Fruit fly (Drosophila melanogaster): ENCODE data around the gene Ykt6.

Ykt6 gene

dm6 chrX:7937588-7938481 is 17.6 kb downstream of the Ykt6 start:
- TF ChIP-seq CG8478 (optimal IDR thresholded peaks at IDR 0.05) (no peak), CTCF (optimal IDR thresholded peaks at IDR 0.05) (no peak)

DNA sequence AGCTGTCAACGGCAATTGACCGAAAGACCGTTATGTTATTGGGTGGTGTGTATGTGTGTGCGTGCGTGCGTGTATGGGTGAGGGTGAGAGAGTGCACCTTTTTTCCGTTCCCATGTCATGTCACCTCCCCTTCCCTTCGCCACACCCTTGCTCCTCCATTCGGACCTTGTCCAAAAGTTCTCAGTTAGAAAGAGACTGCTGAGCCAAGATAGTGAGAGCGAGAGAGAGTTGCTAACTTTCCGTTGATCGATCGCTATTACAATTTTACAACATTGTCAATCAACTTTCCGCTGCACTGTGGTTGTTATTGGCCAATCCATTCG is 18.2 kb downstream of the Ykt6 start:
- no peak for TF ChIP-seq CG8478 (optimal IDR thresholded peaks at IDR 0.05)
- no peak for TF ChIP-seq CTCF (optimal IDR thresholded peaks at IDR 0.05)

dm6 chrX:7944151-7944713 is 24.0 kb downstream of the Ykt6 start:
- no peak for TF ChIP-seq CTCF (optimal IDR thresholded peaks at IDR 0.05)

DNA sequence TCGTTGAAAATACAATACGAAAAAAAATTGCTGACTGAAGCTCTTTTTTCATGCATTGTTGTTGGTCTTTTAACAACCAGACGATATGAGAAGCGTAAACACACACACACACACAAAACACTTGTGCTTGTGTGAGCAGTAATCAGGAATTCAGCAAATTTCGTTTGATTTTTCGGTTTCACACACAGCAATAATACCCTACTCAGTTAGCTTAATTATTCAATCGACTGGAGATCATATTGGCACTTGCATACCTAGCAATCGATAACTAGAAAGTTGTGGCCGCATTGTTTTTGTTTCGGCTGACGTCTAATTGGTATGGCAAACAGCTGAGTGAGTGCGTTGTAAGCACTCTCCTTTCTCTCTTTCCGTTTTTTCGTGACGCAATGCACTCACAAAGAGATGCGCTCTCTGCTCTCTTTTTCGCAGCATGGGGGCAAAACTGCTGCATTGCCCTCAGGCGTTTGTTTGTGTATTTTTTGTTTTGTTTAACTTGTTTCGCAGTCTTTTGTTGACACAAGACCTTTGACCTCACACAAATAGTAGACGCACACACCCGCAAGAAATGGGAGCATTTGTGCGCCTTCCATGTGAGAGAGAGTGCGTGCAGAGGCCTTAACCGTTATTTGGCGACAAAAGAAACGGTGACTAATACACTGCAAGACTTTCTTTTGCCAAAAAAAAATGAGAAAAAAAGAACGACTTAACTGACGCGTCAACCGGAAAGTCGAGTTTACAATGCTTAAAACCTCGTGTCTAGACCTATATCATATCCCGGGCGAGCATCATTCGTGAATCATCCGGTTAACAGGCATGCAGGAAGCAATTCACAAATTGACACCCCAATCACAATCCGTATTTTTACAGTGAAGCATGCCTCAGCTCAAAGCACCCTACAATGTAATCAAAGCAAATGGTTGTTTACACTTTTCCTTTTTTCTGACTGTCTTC is 24.8 kb downstream of the Ykt6 start:
- TF ChIP-seq CTCF (optimal IDR thresholded peaks at IDR 0.05) (no peak), CG8478 (optimal IDR thresholded peaks at IDR 0.05) (no peak)

DNA sequence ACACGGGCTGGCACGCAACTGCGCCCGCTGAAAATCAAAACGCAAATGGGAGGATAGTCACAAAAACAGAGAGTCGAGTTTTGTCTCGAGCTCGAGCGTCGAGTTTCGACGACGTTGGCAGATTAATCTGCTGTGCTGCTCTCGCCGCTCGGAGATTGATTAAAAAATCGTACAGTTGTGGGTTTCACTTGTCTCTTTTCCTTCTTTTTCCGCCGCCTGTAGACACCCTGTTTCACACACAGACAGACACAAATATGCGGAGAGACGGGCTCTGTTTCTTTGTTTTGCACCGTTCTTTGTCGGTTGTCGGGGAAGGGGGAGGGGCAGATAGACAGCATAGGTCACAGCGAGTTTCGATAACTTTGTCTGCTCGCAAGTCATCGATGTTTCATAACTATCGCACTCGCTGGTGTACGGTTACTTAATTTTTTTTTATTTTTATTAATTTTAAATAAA is 26.7 kb downstream of the Ykt6 start, which contains the start of gene orion:
Gene orion, minus strand, starts transcription at position 51 of the 456 bp plus-strand sequence.
- TF ChIP-seq CTCF (optimal IDR thresholded peaks at IDR 0.05) (no peak), CG8478 (optimal IDR thresholded peaks at IDR 0.05) (no peak)

DNA sequence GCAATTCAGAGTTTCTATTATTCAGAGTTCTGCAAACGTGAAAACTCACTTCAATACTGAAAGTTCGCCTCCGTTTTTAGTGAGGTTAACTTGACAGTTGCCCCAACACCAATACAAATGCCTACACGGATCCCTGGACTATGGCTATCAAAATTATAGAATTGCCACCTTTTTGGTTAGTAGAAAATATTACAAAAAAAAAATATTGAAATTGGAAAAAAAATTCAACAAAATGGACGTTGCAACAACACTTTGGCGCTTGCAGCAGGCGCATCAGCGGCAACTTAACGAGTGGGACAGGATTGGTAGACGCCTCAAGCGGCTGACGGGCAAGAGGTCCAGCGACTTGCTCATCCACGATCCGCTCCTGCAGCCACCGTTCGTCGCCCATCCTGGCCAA is 35.7 kb downstream of the Ykt6 start, which contains the start of the genes CG15332 and CG15330:
Gene CG15332, minus strand, starts transcription at position 101 of the 400 bp plus-strand sequence.
Gene CG15330, plus strand, starts transcription at position 175 of the 400 bp plus-strand sequence.
- TF ChIP-seq CTCF (optimal IDR thresholded peaks at IDR 0.05): no peak
- no peak for TF ChIP-seq CG8478 (optimal IDR thresholded peaks at IDR 0.05)

DNA sequence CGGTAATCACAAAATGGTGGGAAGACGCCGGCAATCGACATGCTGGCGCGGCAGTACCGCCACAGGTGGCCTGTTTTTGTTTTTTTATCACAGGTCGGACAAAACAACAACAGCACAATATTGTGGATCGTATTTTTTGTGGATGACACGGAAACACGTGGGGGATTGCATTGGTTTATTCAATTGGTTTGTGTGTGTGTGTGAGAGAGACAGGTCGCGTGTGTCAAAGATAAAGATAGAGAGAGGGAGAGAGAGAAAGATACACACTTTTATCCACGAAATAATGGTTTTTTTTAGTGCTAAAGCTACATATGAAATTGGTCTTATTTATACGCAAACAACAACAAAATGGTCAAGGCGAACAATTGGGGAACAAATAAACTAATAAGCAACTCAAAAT is 38.8 kb downstream of the Ykt6 start:
- TF ChIP-seq CG8478 (optimal IDR thresholded peaks at IDR 0.05): no peak
- no peak for TF ChIP-seq CTCF (optimal IDR thresholded peaks at IDR 0.05)

dm6 chrX:7959512-7959911 is 39.3 kb downstream of the Ykt6 start:
- TF ChIP-seq CTCF (optimal IDR thresholded peaks at IDR 0.05): no peak
- no peak for TF ChIP-seq CG8478 (optimal IDR thresholded peaks at IDR 0.05)

DNA sequence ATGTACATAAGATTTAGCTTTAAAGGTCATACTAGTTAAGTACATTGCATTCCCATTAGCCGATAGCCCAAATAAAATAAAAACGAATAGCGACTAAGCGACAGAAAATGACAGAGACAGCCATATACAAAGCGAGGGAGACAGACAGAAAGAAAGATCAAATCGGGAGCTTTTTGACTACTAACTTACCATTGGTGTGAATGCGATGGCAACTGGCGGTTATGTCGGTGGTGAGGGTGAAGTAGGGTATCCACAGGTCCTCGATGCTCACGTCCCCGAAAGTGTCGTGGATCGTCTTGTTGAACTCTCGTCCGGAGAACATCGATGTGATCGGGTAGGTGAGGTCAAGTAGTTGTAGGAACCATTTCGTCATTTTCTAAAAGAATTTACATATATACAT is 40.8 kb downstream of the Ykt6 start:
- no peak for TF ChIP-seq CG8478 (optimal IDR thresholded peaks at IDR 0.05)
- no peak for TF ChIP-seq CTCF (optimal IDR thresholded peaks at IDR 0.05)

- TF ChIP-seq CTCF (optimal IDR thresholded peaks at IDR 0.05): no peak
- no peak for TF ChIP-seq CG8478 (optimal IDR thresholded peaks at IDR 0.05)
Measured at dm6 chrX:7963724-7964123, 43.5 kb downstream of the Ykt6 start, which contains the start of gene sn. sn (plus strand) TSS chrX:7964024.

DNA sequence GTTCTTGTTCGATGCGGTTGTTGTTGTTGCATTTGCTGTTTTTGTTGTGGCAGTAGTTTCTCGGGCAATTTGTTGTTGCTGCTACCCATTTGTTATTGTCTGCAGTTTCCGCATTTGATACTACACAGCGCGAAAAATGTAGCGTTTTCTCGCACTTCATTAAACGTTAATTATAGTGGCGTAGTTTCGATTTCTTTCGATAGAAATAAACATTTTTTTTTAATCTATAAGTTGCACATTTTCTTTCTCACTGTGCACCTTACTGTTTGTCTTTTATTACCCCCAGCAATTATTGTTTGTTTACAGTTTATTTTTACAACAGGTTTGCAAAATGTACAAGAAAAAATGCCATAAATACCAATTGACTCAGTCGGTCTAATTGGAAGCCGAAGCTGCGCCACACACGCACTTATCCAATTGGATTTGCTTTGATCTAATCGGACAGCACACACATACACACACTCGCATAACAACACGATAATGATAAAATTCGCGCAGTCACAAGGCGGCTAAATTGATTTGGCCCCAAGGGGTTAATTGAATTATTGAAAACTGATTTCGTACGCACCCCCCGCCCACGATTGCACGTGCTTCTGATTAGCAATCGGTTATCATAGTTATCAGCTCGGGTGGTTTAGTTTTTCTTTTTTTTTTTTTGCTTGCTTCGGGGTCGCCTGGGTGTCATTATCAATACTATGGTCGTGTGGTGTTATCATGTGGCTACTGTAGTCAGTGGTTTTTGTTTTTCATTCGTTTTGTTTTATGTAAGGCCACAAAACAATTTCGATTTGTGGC is 45.7 kb downstream of the Ykt6 start:
- TF ChIP-seq CG8478 (optimal IDR thresholded peaks at IDR 0.05) (no peak), CTCF (optimal IDR thresholded peaks at IDR 0.05) (no peak)

DNA sequence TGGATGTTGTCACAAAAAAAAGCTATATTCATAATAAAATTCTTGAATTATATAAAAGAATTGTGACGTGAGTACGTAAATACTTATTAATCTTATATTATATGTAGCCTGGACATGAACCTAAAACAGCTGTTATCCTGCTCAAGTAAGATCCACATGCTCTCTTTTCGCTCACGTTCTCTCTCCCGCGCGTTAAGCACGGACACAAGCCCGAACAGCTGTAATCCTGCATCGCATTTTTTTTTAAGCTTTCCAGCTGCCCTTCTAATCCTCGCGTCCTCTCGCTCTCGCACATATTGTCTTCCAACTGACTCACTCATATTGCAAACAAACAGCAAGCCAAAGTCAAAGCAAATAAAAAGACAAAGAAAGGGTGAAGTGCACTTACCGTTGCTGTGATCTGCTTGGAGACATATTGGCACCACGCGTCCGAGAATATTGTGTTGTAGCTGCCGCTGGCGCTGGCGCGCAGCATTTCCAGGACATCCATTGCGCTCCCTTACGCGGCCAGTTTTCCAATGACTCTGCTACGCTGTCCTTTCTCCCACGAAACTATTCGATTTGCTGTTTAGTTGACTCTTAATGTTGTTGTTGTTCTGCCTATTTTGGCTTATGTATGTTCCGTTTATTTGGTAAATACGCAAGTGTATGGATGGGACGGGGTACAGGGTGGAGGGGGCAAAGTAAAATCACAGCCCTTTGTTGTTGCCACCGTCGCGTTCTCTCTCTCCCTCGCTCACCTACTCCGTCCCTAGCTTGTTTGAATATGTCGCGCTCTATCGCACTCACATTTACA is 47.0 kb downstream of the Ykt6 start:
- TF ChIP-seq CG8478 (optimal IDR thresholded peaks at IDR 0.05): no peak
- TF ChIP-seq CTCF (optimal IDR thresholded peaks at IDR 0.05): no peak

dm6 chrX:7967848-7968143 is 47.6 kb downstream of the Ykt6 start:
- no peak for TF ChIP-seq CG8478 (optimal IDR thresholded peaks at IDR 0.05)
- no peak for TF ChIP-seq CTCF (optimal IDR thresholded peaks at IDR 0.05)

Data from S2 (cell line).